Fruit fly (Drosophila melanogaster): ENCODE data around the gene Ten-a.
A peak's percentile ranks its signal among the peaks of the same experiment; 100 is the strongest.

The Ten-a gene

DNA sequence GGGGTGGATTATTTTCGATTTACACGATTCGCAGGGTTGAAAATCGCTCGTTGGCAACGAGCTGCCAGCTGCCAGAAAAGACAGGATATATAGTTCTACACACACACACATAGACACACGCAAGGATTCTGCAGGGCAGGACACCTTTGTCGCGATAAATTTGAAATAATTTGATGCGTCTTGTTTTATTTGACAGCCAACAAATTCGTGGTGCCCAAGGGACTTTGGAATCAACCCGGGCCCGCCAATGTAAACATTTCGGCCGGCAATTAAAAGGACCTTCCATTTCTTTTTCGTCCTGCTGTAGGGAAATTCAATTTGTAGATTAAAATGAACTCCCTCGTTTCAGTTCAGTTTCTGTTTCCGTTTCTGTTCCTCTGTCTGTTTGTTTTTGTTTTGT, 169.3 kb downstream of the Ten-a start:
- no peak for TF ChIP-seq ap (GFP tag; IDR thresholded peaks at IDR 0.05)
- TF ChIP-seq kni (GFP tag; optimal IDR thresholded peaks at IDR 0.05): peak; percentile 8
- TF ChIP-seq CG3281 (GFP tag; optimal IDR thresholded peaks at IDR 0.05): no peak
- no peak for TF ChIP-seq shn (GFP tag; optimal IDR thresholded peaks at IDR 0.05)
- no peak for TF ChIP-seq CG16779 (GFP tag; IDR thresholded peaks at IDR 0.05)
- TF ChIP-seq nerfin-1 (tag; optimal IDR thresholded peaks at IDR 0.05): peak; percentile 13
- no peak for TF ChIP-seq bab2 (GFP tag; optimal IDR thresholded peaks at IDR 0.05)
- TF ChIP-seq grn (GFP tag; optimal IDR thresholded peaks at IDR 0.05): no peak
- peak; percentile 93 for TF ChIP-seq pros (GFP tag; optimal IDR thresholded peaks at IDR 0.05)
- TF ChIP-seq pfk (GFP tag; optimal IDR thresholded peaks at IDR 0.05): peak; percentile 72
- no peak for TF ChIP-seq CG30020 (tag; optimal IDR thresholded peaks at IDR 0.05)
- TF ChIP-seq sens-2 (GFP tag; IDR thresholded peaks at IDR 0.05): no peak
- no peak for TF ChIP-seq CG18476 (GFP tag; optimal IDR thresholded peaks at IDR 0.05)
- TF ChIP-seq ERR (GFP tag; optimal IDR thresholded peaks at IDR 0.05): no peak
- 0 out of 3 replicates have a peak, but pooled peaks have one; percentile 23 for TF ChIP-seq CG2199 (GFP tag; IDR thresholded peaks at IDR 0.05)
- no peak for TF ChIP-seq Hand (GFP tag; optimal IDR thresholded peaks at IDR 0.05)
- no peak for TF ChIP-seq gfzf (GFP tag; optimal IDR thresholded peaks at IDR 0.05)
- no peak for TF ChIP-seq sr (GFP tag; IDR thresholded peaks at IDR 0.05)
- no peak for TF ChIP-seq lmd (GFP tag; IDR thresholded peaks at IDR 0.05)
- TF ChIP-seq zfh1 (GFP tag; IDR thresholded peaks at IDR 0.05): no peak
- TF ChIP-seq cg (GFP tag; optimal IDR thresholded peaks at IDR 0.05): peak; percentile 23
- no peak for TF ChIP-seq MTF-1 (GFP tag; optimal IDR thresholded peaks at IDR 0.05; ENCODE audit: borderline replicate concordance)
- TF ChIP-seq pb (GFP tag; optimal IDR thresholded peaks at IDR 0.05): no peak

DNA sequence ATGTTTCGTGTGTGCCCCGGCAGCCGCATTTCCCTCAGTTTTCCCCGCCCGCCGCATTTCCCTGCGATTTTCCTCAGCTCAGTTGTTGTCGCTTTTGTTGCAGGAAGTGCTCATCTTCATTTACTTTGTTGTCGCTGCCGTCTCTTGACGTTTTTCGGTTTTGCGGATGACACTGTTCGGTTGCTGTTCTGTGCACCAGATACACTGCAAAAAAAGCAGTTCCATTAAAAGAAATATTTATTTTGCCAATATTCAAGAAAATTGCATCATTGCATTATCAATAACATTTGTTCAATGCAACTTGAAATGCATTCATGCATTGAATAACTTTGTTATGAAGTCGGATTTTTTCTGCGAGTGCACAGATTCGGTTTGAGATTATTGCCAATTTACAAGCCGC, 174.1 kb downstream of the Ten-a start:
- no peak for TF ChIP-seq br (optimal IDR thresholded peaks at IDR 0.05)
- TF ChIP-seq sens (GFP tag): peak; percentile 88
- TF ChIP-seq CG4730 (GFP tag; IDR thresholded peaks at IDR 0.05): no peak
- TF ChIP-seq HmgD (GFP tag; optimal IDR thresholded peaks at IDR 0.05): no peak
- no peak for TF ChIP-seq org-1 (GFP tag; optimal IDR thresholded peaks at IDR 0.05)
- peak; percentile 55 for TF ChIP-seq CG16863 (GFP tag; optimal IDR thresholded peaks at IDR 0.05)
- no peak for TF ChIP-seq Taf1 (GFP tag; IDR thresholded peaks at IDR 0.05)
- no peak for TF ChIP-seq CG14050 (GFP tag; IDR thresholded peaks at IDR 0.05)
- no peak for TF ChIP-seq CG12104 (GFP tag; optimal IDR thresholded peaks at IDR 0.05)
- no peak for TF ChIP-seq CG10565 (GFP tag; optimal IDR thresholded peaks at IDR 0.05)
- peak; percentile 8 for TF ChIP-seq CG2116 (GFP tag; optimal IDR thresholded peaks at IDR 0.05)
- peak; percentile 49 for TF ChIP-seq Six4 (GFP tag; optimal IDR thresholded peaks at IDR 0.05)
- TF ChIP-seq CG9437 (GFP tag; optimal IDR thresholded peaks at IDR 0.05): peak; percentile 18
- peak; percentile 25; the same call in 1 of the 2 replicates for TF ChIP-seq Ada2b (GFP tag; IDR thresholded peaks at IDR 0.05)
- TF ChIP-seq lab (GFP tag; optimal IDR thresholded peaks at IDR 0.05): peak; percentile 27
- TF ChIP-seq cwo (GFP tag; optimal IDR thresholded peaks at IDR 0.05): no peak
- TF ChIP-seq CG1024 (GFP tag; IDR thresholded peaks at IDR 0.05): 0 out of 2 replicates have a peak, but pooled peaks have one; percentile 30
- no peak for TF ChIP-seq dm (GFP tag; optimal IDR thresholded peaks at IDR 0.05)
- no peak for TF ChIP-seq CG17612 (GFP tag; IDR thresholded peaks at IDR 0.05)
- TF ChIP-seq CG8388 (GFP tag; optimal IDR thresholded peaks at IDR 0.05): peak; percentile 56
- peak; percentile 74; the same call in 2 of the 3 replicates for TF ChIP-seq zfh1 (GFP tag; IDR thresholded peaks at IDR 0.05)
- no peak for TF ChIP-seq Dbx (GFP tag; IDR thresholded peaks at IDR 0.05)
- peak; percentile 55 for TF ChIP-seq Ptx1 (GFP tag; IDR thresholded peaks at IDR 0.05)
- no peak for TF ChIP-seq abd-A (tag; optimal IDR thresholded peaks at IDR 0.05)
- peak; percentile 31 for TF ChIP-seq CG1647 (GFP tag; optimal IDR thresholded peaks at IDR 0.05)
- no peak for TF ChIP-seq kay (GFP tag; optimal IDR thresholded peaks at IDR 0.05)
- no peak for TF ChIP-seq mirr (GFP tag; optimal IDR thresholded peaks at IDR 0.05)
- no peak; the same call in 1 of the 2 replicates for TF ChIP-seq CG9215 (GFP tag; IDR thresholded peaks at IDR 0.05)
- TF ChIP-seq Atf6 (GFP tag; IDR thresholded peaks at IDR 0.05): no peak
- TF ChIP-seq MTF-1 (GFP tag; optimal IDR thresholded peaks at IDR 0.05; ENCODE audit: borderline replicate concordance): no peak
- peak; percentile 59 for TF ChIP-seq NC2β (GFP tag; optimal IDR thresholded peaks at IDR 0.05)
- TF ChIP-seq B-H1 (GFP tag; IDR thresholded peaks at IDR 0.05): 0 out of 3 replicates have a peak, but pooled peaks have one; percentile 25
